Fruit fly (Drosophila melanogaster): Measurements from ENCODE around the gene Nubp2.
A peak's percentile ranks its signal among the peaks of the same experiment; 100 is the strongest.

The Nubp2 gene

dm6 chr3L:20493417-20494261 is 32.7 kb upstream of the Nubp2 start (continued):
- TF ChIP-seq emc (GFP tag; optimal IDR thresholded peaks at IDR 0.05) (peak; percentile 7), Hr3 (GFP tag; optimal IDR thresholded peaks at IDR 0.05) (peak; percentile 60), ash1 (GFP tag; optimal IDR thresholded peaks at IDR 0.05) (no peak), fu2 (GFP tag; optimal IDR thresholded peaks at IDR 0.05) (peak; percentile 36), CG12299 (tag; optimal IDR thresholded peaks at IDR 0.05) (no peak), CG16815 (GFP tag; optimal IDR thresholded peaks at IDR 0.05) (peak; percentile 32), Nf-YB (GFP tag; optimal IDR thresholded peaks at IDR 0.05) (peak; percentile 49), Bteb2 (GFP tag; optimal IDR thresholded peaks at IDR 0.05) (peak; percentile 60), dmrt99B (tag; optimal IDR thresholded peaks at IDR 0.05) (peak; percentile 85), CG2120 (GFP tag; optimal IDR thresholded peaks at IDR 0.05) (peak; percentile 86), danr (GFP tag; IDR thresholded peaks at IDR 0.05) (peak; percentile 68; the same call in 1 of the 2 replicates), unc-4 (GFP tag; IDR thresholded peaks at IDR 0.05; ENCODE audit: partially characterized antibody) (no peak), CG17361 (GFP tag; IDR thresholded peaks at IDR 0.05) (peak; percentile 69), Camta (GFP tag; optimal IDR thresholded peaks at IDR 0.05) (peak; percentile 43), Oaz (GFP tag; IDR thresholded peaks at IDR 0.05) (peak; percentile 47), TFAM (GFP tag; optimal IDR thresholded peaks at IDR 0.05) (no peak), jumu (GFP tag; optimal IDR thresholded peaks at IDR 0.05) (no peak), CG10979 (tag; optimal IDR thresholded peaks at IDR 0.05) (peak; percentile 23), CG8478 (optimal IDR thresholded peaks at IDR 0.05) (no peak), BEAF-32 (GFP tag; optimal IDR thresholded peaks at IDR 0.05) (no peak), lov (optimal IDR thresholded peaks at IDR 0.05) (no peak), lov (GFP tag; IDR thresholded peaks at IDR 0.05) (no peak; the same call in 2 of the 3 replicates), dmrt11E (tag; optimal IDR thresholded peaks at IDR 0.05) (no peak), zen (tag; optimal IDR thresholded peaks at IDR 0.05) (peak; percentile 18), C15 (GFP tag; IDR thresholded peaks at IDR 0.05) (0 out of 3 replicates have a peak, but pooled peaks have one; percentile 39), sr (GFP tag; IDR thresholded peaks at IDR 0.05) (peak; percentile 96), CG17612 (GFP tag; IDR thresholded peaks at IDR 0.05) (no peak), CHES-1-like (GFP tag; optimal IDR thresholded peaks at IDR 0.05) (peak; percentile 40), CoRest (tag; optimal IDR thresholded peaks at IDR 0.05) (peak; percentile 73), Lim3 (GFP tag; IDR thresholded peaks at IDR 0.05) (no peak; the same call in 1 of the 2 replicates), CG17568 (GFP tag; optimal IDR thresholded peaks at IDR 0.05) (peak; percentile 57), CG3995 (GFP tag; optimal IDR thresholded peaks at IDR 0.05) (peak; percentile 38), CG13287 (GFP tag; IDR thresholded peaks at IDR 0.05; ENCODE audit: partially characterized antibody) (peak; percentile 21; the same call in 1 of the 2 replicates), z (GFP tag; IDR thresholded peaks at IDR 0.05) (no peak), Atf-2 (GFP tag; optimal IDR thresholded peaks at IDR 0.05) (peak; percentile 14), CG6683 (GFP tag; optimal IDR thresholded peaks at IDR 0.05) (peak; percentile 37), eyg (GFP tag; optimal IDR thresholded peaks at IDR 0.05) (peak; percentile 39), dimm (GFP tag; IDR thresholded peaks at IDR 0.05) (no peak), chinmo (GFP tag; IDR thresholded peaks at IDR 0.05; ENCODE audit: partially characterized antibody) (0 out of 4 replicates have a peak, but pooled peaks have one; percentile 30), CG6654 (GFP tag; optimal IDR thresholded peaks at IDR 0.05) (peak; percentile 10), Atf3 (GFP tag; optimal IDR thresholded peaks at IDR 0.05) (no peak), CG10366 (GFP tag; IDR thresholded peaks at IDR 0.05) (peak; percentile 77), CG12659 (GFP tag; optimal IDR thresholded peaks at IDR 0.05) (peak; percentile 69), CG7928 (GFP tag; optimal IDR thresholded peaks at IDR 0.05) (peak; percentile 13), NC2α (GFP tag; optimal IDR thresholded peaks at IDR 0.05) (no peak), CG13296 (GFP tag; optimal IDR thresholded peaks at IDR 0.05) (peak; percentile 70), Fer2 (tag; optimal IDR thresholded peaks at IDR 0.05) (no peak), vfl (GFP tag; optimal IDR thresholded peaks at IDR 0.05) (peak; percentile 41), B-H1 (GFP tag; IDR thresholded peaks at IDR 0.05) (peak; percentile 73)

All from whole organism, embryonic.